Worm (Caenorhabditis elegans) whole organism, young adult: ENCODE measurements around the gene gpb-1.

Experiments used
- hmg-20 ChIP-seq: fragments of 200-800 bp; sonication (Bioruptor generic); IDR thresholded peaks from 2 replicates; pipeline ENCODE4 v1.3.6; 2022; ENCODE audit warnings: missing genetic modification reagents, missing genetic modification characterization, missing compliant biosample characterization
- madf-3 ChIP-seq: fragments of 200-800 bp; sonication (Bioruptor generic); IDR thresholded peaks from 2 replicates; pipeline ENCODE4 v1.3.6; 2022; ENCODE audit warnings: missing genetic modification reagents, missing genetic modification characterization, missing compliant biosample characterization
- nfya-1 ChIP-seq: sonication (generic microtip); optimal IDR thresholded peaks from 2 replicates; lab custom pipeline; 2017; ENCODE audit warnings: antibody characterized with exemption, missing compliant biosample characterization, missing genetic modification characterization, borderline replicate concordance; ENCODE audit not compliant: insufficient read depth
- nfyb-1 ChIP-seq: fragments of 200-800 bp; sonication (Bioruptor generic); IDR thresholded peaks from 2 replicates; pipeline ENCODE4 v1.3.6; 2022; ENCODE audit warnings: missing genetic modification reagents, missing genetic modification characterization, missing compliant biosample characterization
- nhr-90 ChIP-seq: sonication (generic microtip); optimal IDR thresholded peaks from 2 replicates; lab custom pipeline; 2016; ENCODE audit warnings: missing genotype, mild to moderate bottlenecking, missing genetic modification characterization, missing compliant biosample characterization

- TF ChIP-seq nfyb-1 (GFP tag; lab: Robert Waterston, UW) (no peak), madf-3 (peak; percentile 39; the same call in 1 of the 2 replicates), nfya-1 (tag; lab: Kevin White, UChicago) (no peak), hmg-20 (no peak), nhr-90 (tag; lab: Kevin White, UChicago) (no peak)
Measured at ce11 chrII:11726470-11727106, 21.8 kb downstream of the gpb-1 start, which contains the start of gene F13D12.5.
